Worm (Caenorhabditis elegans) whole organism, L4/young adult: ENCODE data around the gene flor-1.

Experiments used
- W03F9.2 ChIP-seq: fragments of 150-350 bp; optimal IDR thresholded peaks from 2 replicates; lab custom pipeline; 2014; ENCODE audit warnings: missing biosample characterization, missing genetic modification characterization
- dao-5 ChIP-seq: sonication (generic microtip); optimal IDR thresholded peaks from 2 replicates; lab custom pipeline; 2016; ENCODE audit warnings: missing genotype, missing genetic modification characterization, moderate library complexity, missing compliant biosample characterization
- him-1 ChIP-seq: sonication (generic microtip); optimal IDR thresholded peaks from 2 replicates; lab custom pipeline; 2016; ENCODE audit warnings: missing genotype, missing genetic modification reagents, missing genetic modification characterization, missing compliant biosample characterization

Gene flor-1

ce11 chrV:15090457-15090856, 29.0 kb downstream of the flor-1 start, which contains the start of gene C01G10.17:
C01G10.17 (plus strand) TSS chrV:15090757.
- TF ChIP-seq W03F9.2 = no peak
- no peak for TF ChIP-seq dao-5 (tag; lab: Kevin White, UChicago)
- no peak for TF ChIP-seq him-1 (tag; lab: Kevin White, UChicago)

DNA sequence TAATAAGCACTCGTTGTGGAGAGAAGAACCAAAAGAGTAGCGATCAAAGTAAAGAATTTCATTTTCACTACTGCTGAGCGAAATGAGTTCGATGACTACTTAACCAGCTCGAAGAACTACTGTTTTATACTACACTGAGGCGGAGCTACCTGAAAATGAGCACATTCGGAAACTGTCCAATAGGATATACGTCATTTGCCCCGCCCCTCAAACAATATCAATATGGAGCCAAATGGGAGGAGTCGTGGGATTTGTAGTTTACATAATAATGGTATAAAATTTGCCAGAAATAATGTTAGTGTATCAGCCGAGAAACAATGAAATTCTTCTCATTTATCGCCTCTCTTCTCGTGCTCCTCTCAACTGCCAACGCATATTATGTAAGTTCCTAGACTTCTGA, 30.0 kb downstream of the flor-1 start, which contains the start of the genes C01G10.5 and C01G10.4:
Gene C01G10.5, minus strand, starts transcription at position 101 of the 400 bp plus-strand sequence.
Gene C01G10.4, plus strand, starts transcription at position 303 of the 400 bp plus-strand sequence.
- no peak for TF ChIP-seq W03F9.2
- TF ChIP-seq him-1 (tag; lab: Kevin White, UChicago) = no peak
- TF ChIP-seq dao-5 (tag; lab: Kevin White, UChicago) = no peak

DNA sequence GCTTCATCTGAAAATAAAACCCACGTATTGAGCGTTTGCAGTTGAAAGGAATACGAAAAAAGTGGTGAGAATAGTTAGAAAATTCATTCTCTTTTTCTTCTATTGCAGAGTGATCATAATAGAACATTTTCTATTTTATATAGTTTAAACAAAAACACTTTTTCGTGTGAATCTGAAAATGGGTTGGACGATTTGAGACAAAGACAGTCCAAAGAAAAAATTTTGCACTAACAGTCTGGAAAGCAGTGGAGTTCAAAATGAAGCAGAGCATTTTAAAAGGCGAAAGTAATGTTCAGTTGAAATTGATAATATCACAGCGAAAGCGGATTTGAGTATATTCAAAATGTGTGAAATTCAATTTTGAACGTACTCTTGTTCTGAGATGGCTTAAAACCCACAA, 30.8 kb downstream of the flor-1 start, which contains the start of gene C01G10.18:
Gene C01G10.18, minus strand, starts transcription at position 101 of the 400 bp plus-strand sequence.
- TF ChIP-seq dao-5 (tag; lab: Kevin White, UChicago) (no peak), W03F9.2 (no peak), him-1 (tag; lab: Kevin White, UChicago) (no peak)

DNA sequence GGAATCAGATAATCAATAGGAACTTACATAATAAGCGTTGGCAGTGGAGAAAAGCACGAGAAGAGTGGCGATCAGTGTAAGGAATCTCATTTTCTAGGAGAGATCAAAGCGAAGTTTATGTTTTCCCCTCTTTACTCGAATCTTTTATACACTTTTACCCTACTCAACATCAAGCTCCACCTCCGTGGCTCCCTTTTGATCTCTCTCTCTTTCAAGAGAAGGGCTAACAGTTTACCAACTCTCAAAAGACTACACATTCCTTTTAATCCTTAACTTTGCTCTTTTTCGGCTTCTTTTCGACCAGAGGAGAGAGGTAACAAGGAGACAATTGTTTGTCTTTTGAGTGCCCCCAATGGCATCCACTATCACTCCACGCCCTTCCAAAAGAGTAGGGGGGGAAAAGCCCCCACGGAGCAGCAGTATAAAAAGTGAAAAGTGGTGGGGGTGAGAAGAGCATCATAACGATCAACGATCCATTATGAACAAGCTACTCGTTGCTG, 32.2 kb downstream of the flor-1 start, which contains the start of the genes C01G10.15 and C01G10.6:
Gene C01G10.15, minus strand, starts transcription at position 101 of the 500 bp plus-strand sequence.
Gene C01G10.6, plus strand, starts transcription at position 450 of the 500 bp plus-strand sequence.
- TF ChIP-seq him-1 (tag; lab: Kevin White, UChicago) (no peak), dao-5 (tag; lab: Kevin White, UChicago) (no peak), W03F9.2 (no peak)

- TF ChIP-seq dao-5 (tag; lab: Kevin White, UChicago) = no peak
- peak; percentile 96 for TF ChIP-seq W03F9.2
- TF ChIP-seq him-1 (tag; lab: Kevin White, UChicago) = peak; percentile 88
Measured at ce11 chrV:15085335-15085800, 34.0 kb downstream of the flor-1 start, which contains the start of the genes ahsa-1 and C01G10.7. ahsa-1 (minus strand) TSS chrV:15085385. C01G10.7 (plus strand) TSS chrV:15085747.

DNA sequence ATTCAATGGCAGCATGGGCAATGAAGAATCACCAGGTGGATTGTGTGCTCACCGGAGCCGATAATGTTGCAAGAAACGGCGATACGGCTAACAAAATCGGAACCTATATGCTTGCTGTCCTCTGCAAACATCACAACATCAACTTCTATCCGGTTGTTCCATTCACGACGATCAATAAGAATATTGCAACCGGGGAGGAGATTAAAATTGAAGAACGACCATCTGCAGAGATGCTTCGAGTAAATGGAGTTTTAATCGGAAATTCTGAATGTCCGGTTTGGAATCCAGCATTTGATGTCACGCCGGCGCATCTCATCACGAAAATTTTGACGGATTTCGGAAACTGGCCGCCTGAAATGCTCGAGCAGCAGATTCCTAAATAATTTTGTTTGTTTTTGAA, 35.8 kb downstream of the flor-1 start:
- TF ChIP-seq W03F9.2 (no peak), dao-5 (tag; lab: Kevin White, UChicago) (no peak)

ce11 chrV:15082291-15082690, 37.1 kb downstream of the flor-1 start, which contains the start of the genes C01G10.10 and C01G10.9:
C01G10.10 (minus strand) TSS chrV:15082441.
C01G10.9 (plus strand) TSS chrV:15082530.
- no peak for TF ChIP-seq dao-5 (tag; lab: Kevin White, UChicago)
- peak; percentile 72 for TF ChIP-seq W03F9.2
- peak; percentile 61 for TF ChIP-seq him-1 (tag; lab: Kevin White, UChicago)

- no peak for TF ChIP-seq W03F9.2
- TF ChIP-seq dao-5 (tag; lab: Kevin White, UChicago) = no peak
- no peak for TF ChIP-seq him-1 (tag; lab: Kevin White, UChicago)
Measured at ce11 chrV:15078560-15078959, 40.9 kb downstream of the flor-1 start.

ce11 chrV:15074907-15075306, 44.5 kb downstream of the flor-1 start:
- no peak for TF ChIP-seq W03F9.2
- peak; percentile 3 for TF ChIP-seq him-1 (tag; lab: Kevin White, UChicago)
- no peak for TF ChIP-seq dao-5 (tag; lab: Kevin White, UChicago)

DNA sequence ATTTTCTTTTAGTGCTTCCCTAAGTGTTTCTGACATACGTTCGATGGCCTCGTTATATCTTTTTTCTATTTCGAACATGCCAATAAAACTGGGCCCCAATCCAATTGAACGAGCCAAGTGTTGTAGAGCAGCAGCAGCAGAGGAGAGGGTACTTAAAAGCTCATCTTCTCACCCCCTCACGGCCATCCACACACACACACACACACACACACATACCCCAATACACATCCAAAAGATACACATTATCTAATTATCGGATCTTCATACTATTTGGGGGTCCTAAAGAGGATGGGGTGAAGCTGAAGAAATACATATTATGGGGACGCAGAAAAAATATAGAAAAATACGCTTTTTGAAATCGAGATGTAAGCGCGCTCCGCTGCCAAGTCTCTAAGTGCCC, 46.7 kb downstream of the flor-1 start:
- TF ChIP-seq W03F9.2 (no peak), him-1 (tag; lab: Kevin White, UChicago) (no peak), dao-5 (tag; lab: Kevin White, UChicago) (no peak)

ce11 chrV:15071015-15071810, 48.2 kb downstream of the flor-1 start, which contains the start of gene unc-76:
unc-76 (plus strand) TSS chrV:15071760.
- peak; percentile 68 for TF ChIP-seq him-1 (tag; lab: Kevin White, UChicago)
- no peak for TF ChIP-seq W03F9.2

- no peak for TF ChIP-seq him-1 (tag; lab: Kevin White, UChicago)
- TF ChIP-seq dao-5 (tag; lab: Kevin White, UChicago) = no peak
- no peak for TF ChIP-seq W03F9.2
Measured at ce11 chrV:15069435-15069985, 49.9 kb downstream of the flor-1 start.

DNA sequence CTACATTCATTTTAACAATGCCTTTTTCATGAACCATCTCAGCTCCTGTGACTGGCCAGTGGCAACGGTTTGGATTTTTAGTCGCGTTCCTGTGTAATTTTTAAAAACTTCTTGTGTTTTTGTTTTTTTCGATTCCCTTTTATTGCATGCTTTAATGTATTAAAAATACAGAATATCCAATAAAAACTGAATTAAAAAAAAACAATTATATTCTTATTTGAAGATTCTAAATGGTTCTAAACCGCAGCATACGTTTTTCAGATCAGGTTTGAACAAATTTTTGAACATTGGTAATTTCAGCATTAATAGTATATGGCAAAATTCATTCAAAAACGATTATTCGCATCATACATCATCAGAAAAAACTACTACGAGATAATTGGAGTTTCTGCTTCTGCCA, 51.0 kb downstream of the flor-1 start, which contains the start of gene dnj-3:
Gene dnj-3, plus strand, starts transcription at position 301 of the 400 bp plus-strand sequence.
- TF ChIP-seq W03F9.2 = no peak
- no peak for TF ChIP-seq dao-5 (tag; lab: Kevin White, UChicago)
- no peak for TF ChIP-seq him-1 (tag; lab: Kevin White, UChicago)
